Fruit fly (Drosophila melanogaster): ENCODE measurements around the gene elm.
A peak's percentile ranks its signal among the peaks of the same experiment; 100 is the strongest.

elm gene

DNA sequence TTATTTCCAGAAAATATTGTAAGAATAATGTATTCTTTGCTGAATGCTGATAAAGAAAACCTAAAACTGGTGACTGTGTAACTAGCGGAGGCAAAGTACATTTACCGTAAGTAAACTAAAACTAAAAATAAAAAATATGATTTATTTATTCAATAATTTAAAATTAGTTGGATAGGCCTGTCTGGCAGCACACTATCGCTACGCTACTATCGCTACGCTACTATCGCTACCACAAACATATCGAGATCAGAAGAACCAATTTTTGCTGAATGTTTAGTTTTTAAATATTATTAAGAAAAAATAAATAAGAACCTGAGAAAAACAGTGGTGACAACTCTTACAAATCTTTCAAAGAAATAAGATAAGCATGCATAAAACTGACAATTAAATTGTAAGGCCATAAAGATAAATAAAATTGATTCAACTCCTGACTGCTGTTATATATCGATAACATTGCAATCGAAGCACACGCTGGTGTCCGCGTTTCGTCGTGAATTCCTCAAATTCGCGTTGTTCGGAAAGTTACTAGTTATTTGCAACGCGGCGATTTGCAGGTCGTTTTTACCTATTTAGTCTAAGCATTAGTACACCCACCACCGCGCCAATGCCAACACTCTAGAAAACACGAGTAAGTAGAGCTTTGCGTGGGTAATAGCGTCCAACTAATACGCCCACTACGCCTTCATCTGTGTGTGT, 5.7 kb upstream of the elm start, which contains the start of gene Wdr33 (continued):
- TF ChIP-seq CG6808 (GFP tag; optimal IDR thresholded peaks at IDR 0.05) (no peak), net (GFP tag; optimal IDR thresholded peaks at IDR 0.05) (no peak), Gug (GFP tag; IDR thresholded peaks at IDR 0.05) (0 out of 2 replicates have a peak, but pooled peaks have one; percentile 24), dsx (GFP tag; optimal IDR thresholded peaks at IDR 0.05; ENCODE audit: poor library complexity, severe bottlenecking) (no peak), Ets21C (GFP tag; optimal IDR thresholded peaks at IDR 0.05) (peak; percentile 13), CG32006 (GFP tag; optimal IDR thresholded peaks at IDR 0.05) (peak; percentile 60), fd59A (GFP tag; optimal IDR thresholded peaks at IDR 0.05) (no peak), salr (GFP tag; optimal IDR thresholded peaks at IDR 0.05) (no peak)

- TF ChIP-seq dsx (GFP tag; optimal IDR thresholded peaks at IDR 0.05; ENCODE audit: poor library complexity, severe bottlenecking) (peak; percentile 18), Smox (GFP tag; optimal IDR thresholded peaks at IDR 0.05) (no peak), lz (GFP tag; optimal IDR thresholded peaks at IDR 0.05) (peak; percentile 36), Blimp-1 (GFP tag; optimal IDR thresholded peaks at IDR 0.05) (no peak), CG6792 (GFP tag; optimal IDR thresholded peaks at IDR 0.05) (no peak), spab (GFP tag; optimal IDR thresholded peaks at IDR 0.05) (no peak), Gug (GFP tag; IDR thresholded peaks at IDR 0.05) (no peak), CG11294 (GFP tag; IDR thresholded peaks at IDR 0.05) (no peak), CG6163 (GFP tag; IDR thresholded peaks at IDR 0.05) (no peak), CG31627 (GFP tag; optimal IDR thresholded peaks at IDR 0.05) (peak; percentile 22), CG4318 (GFP tag; optimal IDR thresholded peaks at IDR 0.05) (no peak), Eip78C (GFP tag) (no peak), net (GFP tag; optimal IDR thresholded peaks at IDR 0.05) (no peak), Sox14 (GFP tag; optimal IDR thresholded peaks at IDR 0.05) (no peak), CG6808 (GFP tag; optimal IDR thresholded peaks at IDR 0.05) (no peak), CG6276 (GFP tag; optimal IDR thresholded peaks at IDR 0.05) (no peak), cyc (GFP tag; optimal IDR thresholded peaks at IDR 0.05) (no peak), CG10669 (GFP tag; optimal IDR thresholded peaks at IDR 0.05) (no peak)
Observed at dm6 chr3R:5659829-5660197, 5.2 kb upstream of the elm start, which contains the start of gene CG2182. CG2182 (minus strand) TSS chr3R:5659912.

DNA sequence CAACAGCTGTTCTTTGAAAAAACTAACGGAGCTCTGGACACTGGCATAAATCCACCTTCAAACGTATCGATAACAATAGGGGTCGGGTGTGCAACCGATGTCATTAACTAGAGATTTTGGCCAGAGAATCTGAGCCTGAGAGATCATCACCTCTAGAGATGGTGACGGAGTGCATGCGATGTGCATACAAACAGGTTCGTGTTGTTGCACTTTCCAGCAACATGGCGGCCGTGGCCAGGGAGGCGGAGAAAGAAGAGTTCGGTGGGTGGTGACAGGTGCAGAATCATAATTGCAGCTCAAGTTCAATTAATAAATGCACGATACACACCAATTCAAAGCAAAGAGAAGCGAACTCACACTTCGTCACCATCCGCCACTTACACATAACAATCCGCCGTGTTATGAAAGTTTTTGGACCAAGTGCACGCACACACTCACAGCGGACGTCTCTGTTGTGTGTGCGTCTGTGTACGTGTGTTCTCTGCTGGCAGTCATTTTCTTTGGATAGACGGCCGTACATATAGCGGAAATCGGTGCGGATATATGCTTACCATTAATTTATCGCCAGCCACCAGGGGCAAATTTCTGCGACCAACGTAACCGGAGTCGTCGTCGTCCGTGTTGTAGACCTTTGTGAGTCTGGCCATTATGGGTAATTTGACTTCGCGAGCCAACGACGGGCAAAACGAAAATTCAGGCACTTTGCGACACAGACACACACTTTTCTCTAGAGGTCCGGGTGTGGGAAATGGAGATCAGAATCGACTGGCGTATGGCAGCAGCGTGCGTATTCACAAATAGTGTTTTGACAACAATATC, 4.5 kb upstream of the elm start:
- TF ChIP-seq Eip75B (GFP tag; optimal IDR thresholded peaks at IDR 0.05) (peak; percentile 25), Ets96B (tag; optimal IDR thresholded peaks at IDR 0.05) (no peak), Sox102F (GFP tag; optimal IDR thresholded peaks at IDR 0.05) (no peak), ss (GFP tag; optimal IDR thresholded peaks at IDR 0.05) (no peak), CG10631 (GFP tag; optimal IDR thresholded peaks at IDR 0.05) (no peak), CG11902 (GFP tag; optimal IDR thresholded peaks at IDR 0.05) (no peak), net (GFP tag; optimal IDR thresholded peaks at IDR 0.05) (peak; percentile 27), CG3032 (tag; optimal IDR thresholded peaks at IDR 0.05) (no peak), Eip78C (GFP tag) (peak; percentile 77), esn (GFP tag; optimal IDR thresholded peaks at IDR 0.05) (peak; percentile 16), CG8632 (GFP tag; optimal IDR thresholded peaks at IDR 0.05) (no peak), CG10669 (GFP tag; optimal IDR thresholded peaks at IDR 0.05) (no peak), achi (GFP tag; optimal IDR thresholded peaks at IDR 0.05) (peak; percentile 2), Lpt (GFP tag; optimal IDR thresholded peaks at IDR 0.05) (no peak), CG15336 (GFP tag; IDR thresholded peaks at IDR 0.05) (peak; percentile 36; the same call in 1 of the 2 replicates), CG6792 (GFP tag; optimal IDR thresholded peaks at IDR 0.05) (peak; percentile 14), CG32006 (GFP tag; optimal IDR thresholded peaks at IDR 0.05) (no peak), vri (GFP tag; optimal IDR thresholded peaks at IDR 0.05) (peak; percentile 55), topi (GFP tag; optimal IDR thresholded peaks at IDR 0.05) (no peak), Gug (GFP tag; IDR thresholded peaks at IDR 0.05) (no peak), cyc (GFP tag; optimal IDR thresholded peaks at IDR 0.05) (peak; percentile 2), eg (GFP tag; IDR thresholded peaks at IDR 0.05) (no peak), CG4318 (GFP tag; optimal IDR thresholded peaks at IDR 0.05) (no peak), spab (GFP tag; optimal IDR thresholded peaks at IDR 0.05) (no peak), Hr4 (GFP tag; optimal IDR thresholded peaks at IDR 0.05) (no peak), Sox15 (GFP tag; optimal IDR thresholded peaks at IDR 0.05) (no peak), Sox14 (GFP tag; optimal IDR thresholded peaks at IDR 0.05) (no peak), CG8119 (GFP tag; IDR thresholded peaks at IDR 0.05) (peak; percentile 19; the same call in 1 of the 3 replicates), svp (GFP tag) (peak; percentile 94), acj6 (GFP tag; optimal IDR thresholded peaks at IDR 0.05) (no peak), CG6808 (GFP tag; optimal IDR thresholded peaks at IDR 0.05) (no peak), CG6276 (GFP tag; optimal IDR thresholded peaks at IDR 0.05) (no peak), Ets21C (GFP tag; optimal IDR thresholded peaks at IDR 0.05) (no peak), Eip93F (GFP tag; optimal IDR thresholded peaks at IDR 0.05) (no peak)
